Worm (Caenorhabditis elegans): ENCODE results near the gene Y113G7B.27.

- TF ChIP-seq T26A5.8 (tag; optimal IDR thresholded peaks at IDR 0.05) (no peak), lsl-1 (GFP tag; optimal IDR thresholded peaks at IDR 0.05) (no peak), F33H1.4 (GFP tag; IDR thresholded peaks at IDR 0.05) (no peak), Y95B8A.8 (GFP tag; IDR thresholded peaks at IDR 0.05) (no peak), K12H6.12 (tag; optimal IDR thresholded peaks at IDR 0.05) (no peak), xnd-1 (tag; optimal IDR thresholded peaks at IDR 0.05) (no peak), nfyb-1 (GFP tag; IDR thresholded peaks at IDR 0.05) (no peak), unc-130 (GFP tag; optimal IDR thresholded peaks at IDR 0.05) (no peak), cebp-1 (GFP tag; IDR thresholded peaks at IDR 0.05) (no peak), cebp-1 (tag; optimal IDR thresholded peaks at IDR 0.05) (no peak), ceh-58 (GFP tag; IDR thresholded peaks at IDR 0.05) (no peak), Y53G8AR.9 (GFP tag; conservative IDR thresholded peaks at IDR 0.05) (no peak), Y67H2A.10 (GFP tag; conservative IDR thresholded peaks at IDR 0.05) (no peak)
Measured at ce11 chrV:20151432-20151831, 41.2 kb upstream of the Y113G7B.27 start, which contains the start of gene F19B2.7.
